Fruit fly (Drosophila melanogaster): Measurements from ENCODE around the gene CG9147.

DNA sequence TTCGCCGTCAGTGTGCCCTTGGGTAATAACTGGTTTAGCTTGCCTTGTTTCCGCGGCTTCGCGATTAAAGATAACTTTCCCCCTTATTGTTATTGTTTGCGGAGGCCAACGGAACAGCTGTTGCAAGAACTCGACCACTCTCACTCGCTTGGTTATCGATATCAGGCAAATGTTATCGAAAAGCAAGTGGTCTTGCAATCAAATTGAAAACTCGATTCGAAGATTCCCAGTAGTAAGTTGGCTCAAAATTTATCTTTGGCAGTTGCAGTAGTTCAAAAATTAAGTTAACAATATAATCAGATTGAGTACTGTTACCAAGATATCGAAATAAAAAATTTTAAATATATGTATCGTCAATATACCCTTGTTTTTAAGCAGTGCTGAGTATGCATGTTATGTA, at the start of gene CG9147, which contains the start of gene Fbw5:
- TF ChIP-seq CG18262 (tag; optimal IDR thresholded peaks at IDR 0.05), result peak; percentile 99
- no peak for TF ChIP-seq lov (optimal IDR thresholded peaks at IDR 0.05)
- TF ChIP-seq lov (GFP tag; IDR thresholded peaks at IDR 0.05), result peak; percentile 99
- peak; percentile 100 for TF ChIP-seq gro (GFP tag; optimal IDR thresholded peaks at IDR 0.05)
- peak; percentile 99 for TF ChIP-seq caup (GFP tag; optimal IDR thresholded peaks at IDR 0.05; ENCODE audit: severe bottlenecking)
- no peak for TF ChIP-seq nau (GFP tag; optimal IDR thresholded peaks at IDR 0.05)
- TF ChIP-seq CG32767 (GFP tag; IDR thresholded peaks at IDR 0.05), result peak; percentile 100
- peak; percentile 99 for TF ChIP-seq CG2889 (GFP tag; IDR thresholded peaks at IDR 0.05)
- TF ChIP-seq slou (GFP tag; optimal IDR thresholded peaks at IDR 0.05), result peak; percentile 99
- TF ChIP-seq Oli (tag; optimal IDR thresholded peaks at IDR 0.05), result peak; percentile 100
- peak; percentile 100 for TF ChIP-seq Ptx1 (GFP tag; IDR thresholded peaks at IDR 0.05)
- peak; percentile 99 for TF ChIP-seq CG11398 (GFP tag; optimal IDR thresholded peaks at IDR 0.05)
- TF ChIP-seq CG11560 (tag; IDR thresholded peaks at IDR 0.05), result peak; percentile 94

Measured in whole organism, embryonic.